Fruit fly (Drosophila melanogaster) whole organism, embryonic: ENCODE measurements around the gene CG9920.

Experiments
- Adf1 ChIP-seq: fragments of 200-800 bp; sonication (Bioruptor generic); IDR thresholded peaks from 2 replicates; pipeline ENCODE4 v1.3.6; 2022; ENCODE audit warnings: missing biosample characterization, missing genetic modification characterization
- Bteb2 ChIP-seq: fragments of 200-800 bp; sonication (Bioruptor generic); optimal IDR thresholded peaks from 2 replicates; lab custom pipeline; 2016; ENCODE audit warnings: missing biosample characterization, missing genetic modification characterization
- CG12104 ChIP-seq: fragments of 200-800 bp; sonication (Bioruptor generic); optimal IDR thresholded peaks from 3 replicates; lab custom pipeline; 2016; ENCODE audit warnings: missing biosample characterization, missing genetic modification characterization
- CG12155 ChIP-seq: fragments of 200-800 bp; sonication (Bioruptor generic); optimal IDR thresholded peaks from 3 replicates; lab custom pipeline; 2016; ENCODE audit warnings: missing biosample characterization, missing genetic modification characterization
- CG12769 ChIP-seq: fragments of 200-800 bp; sonication (Bioruptor generic); optimal IDR thresholded peaks from 2 replicates; lab custom pipeline; 2019; ENCODE audit warnings: missing biosample characterization, mild to moderate bottlenecking, missing genetic modification characterization, moderate library complexity
- CG13287 ChIP-seq: fragments of 200-800 bp; sonication (Bioruptor generic); IDR thresholded peaks from 2 replicates; pipeline ENCODE4 v1.3.6; 2022; ENCODE audit warnings: missing biosample characterization, missing genetic modification characterization; ENCODE audit not compliant: partially characterized antibody
- CG13894 ChIP-seq: fragments of 200-800 bp; sonication (Bioruptor generic); optimal IDR thresholded peaks from 3 replicates; lab custom pipeline; 2018; ENCODE audit warnings: missing biosample characterization, mild to moderate bottlenecking, missing genetic modification characterization, moderate library complexity
- CG14710 ChIP-seq: fragments of 200-800 bp; sonication (Bioruptor generic); optimal IDR thresholded peaks from 3 replicates; lab custom pipeline; 2019; ENCODE audit warnings: missing biosample characterization, mild to moderate bottlenecking, missing genetic modification characterization, moderate library complexity
- CG15696 ChIP-seq: fragments of 200-800 bp; sonication (Bioruptor generic); optimal IDR thresholded peaks from 2 replicates; lab custom pipeline; 2019; ENCODE audit warnings: missing biosample characterization, mild to moderate bottlenecking, missing genetic modification characterization, moderate library complexity
- CG16779 ChIP-seq: fragments of 200-800 bp; sonication (Bioruptor generic); IDR thresholded peaks from 2 replicates; pipeline ENCODE4 v1.3.6; 2022; ENCODE audit warnings: missing biosample characterization, missing genetic modification characterization
- CG3163 ChIP-seq: fragments of 200-800 bp; sonication (Bioruptor generic); optimal IDR thresholded peaks from 3 replicates; lab custom pipeline; 2016; ENCODE audit warnings: missing biosample characterization, missing genetic modification characterization
- CG33557 ChIP-seq: fragments of 200-800 bp; sonication (Bioruptor generic); optimal IDR thresholded peaks from 2 replicates; lab custom pipeline; 2019; ENCODE audit warnings: missing biosample characterization, mild to moderate bottlenecking, missing genetic modification characterization, moderate library complexity
- CG42726 ChIP-seq: fragments of 200-800 bp; sonication (Bioruptor generic); IDR thresholded peaks from 2 replicates; pipeline ENCODE4 v1.3.6; 2022; ENCODE audit warnings: missing biosample characterization, missing genetic modification characterization; ENCODE audit not compliant: partially characterized antibody
- CG6654 ChIP-seq: fragments of 200-800 bp; sonication (Bioruptor generic); optimal IDR thresholded peaks from 2 replicates; lab custom pipeline; 2017; ENCODE audit warnings: missing biosample characterization, mild to moderate bottlenecking, missing genetic modification characterization
- CG7928 ChIP-seq: fragments of 200-800 bp; sonication (Bioruptor generic); optimal IDR thresholded peaks from 2 replicates; lab custom pipeline; 2017; ENCODE audit warnings: missing biosample characterization, mild to moderate bottlenecking, missing genetic modification characterization
- CG8388 ChIP-seq: fragments of 200-800 bp; sonication (Bioruptor generic); optimal IDR thresholded peaks from 2 replicates; lab custom pipeline; 2019; ENCODE audit warnings: missing biosample characterization, mild to moderate bottlenecking, missing genetic modification characterization, moderate library complexity
- CG9797 ChIP-seq: fragments of 200-800 bp; sonication (Bioruptor generic); optimal IDR thresholded peaks from 3 replicates; lab custom pipeline; 2018; ENCODE audit warnings: missing biosample characterization, mild to moderate bottlenecking, missing genetic modification characterization
- E2f1 ChIP-seq: fragments of 200-800 bp; sonication (Bioruptor generic); IDR thresholded peaks from 2 replicates; pipeline ENCODE4 v1.3.6; 2022; ENCODE audit warnings: missing biosample characterization, missing genetic modification characterization
- H2.0 ChIP-seq: fragments of 200-800 bp; sonication (Bioruptor generic); IDR thresholded peaks from 2 replicates; pipeline ENCODE4 v1.3.6; 2022; ENCODE audit warnings: missing biosample characterization, missing genetic modification characterization
- Hey ChIP-seq: fragments of 200-800 bp; sonication (Bioruptor generic); optimal IDR thresholded peaks from 3 replicates; lab custom pipeline; 2018; ENCODE audit warnings: missing biosample characterization, mild to moderate bottlenecking, missing genetic modification characterization
- HmgD ChIP-seq: fragments of 200-800 bp; sonication (Bioruptor generic); optimal IDR thresholded peaks from 3 replicates; lab custom pipeline; 2016; ENCODE audit warnings: missing biosample characterization, missing genetic modification characterization
- Mad ChIP-seq: fragments of 200-800 bp; sonication (Bioruptor generic); optimal IDR thresholded peaks from 2 replicates; lab custom pipeline; 2016; ENCODE audit warnings: missing biosample characterization, missing genetic modification characterization
- Mrtf ChIP-seq: fragments of 200-800 bp; sonication (Bioruptor generic); IDR thresholded peaks from 3 replicates; pipeline ENCODE4 v1.3.6; 2022; ENCODE audit warnings: missing biosample characterization, missing genetic modification characterization
- NFAT ChIP-seq: fragments of 200-800 bp; sonication (Bioruptor generic); IDR thresholded peaks from 2 replicates; pipeline ENCODE4 v1.3.6; 2022; ENCODE audit warnings: missing biosample characterization, missing genetic modification characterization
- Poxn ChIP-seq: fragments of 200-800 bp; sonication (Bioruptor generic); IDR thresholded peaks from 2 replicates; pipeline ENCODE4 v1.3.6; 2022; ENCODE audit warnings: missing biosample characterization, missing genetic modification characterization
- Rfx ChIP-seq: fragments of 200-800 bp; sonication (Bioruptor generic); IDR thresholded peaks from 2 replicates; pipeline ENCODE4 v1.3.6; 2022; ENCODE audit warnings: missing biosample characterization, missing genetic modification characterization
- Rx ChIP-seq: fragments of 200-800 bp; sonication (Bioruptor generic); IDR thresholded peaks from 2 replicates; pipeline ENCODE4 v1.3.6; 2022; ENCODE audit warnings: missing biosample characterization, missing genetic modification characterization
- Sry-β ChIP-seq: fragments of 200-800 bp; sonication (Bioruptor generic); optimal IDR thresholded peaks from 2 replicates; lab custom pipeline; 2018; ENCODE audit warnings: missing biosample characterization, mild to moderate bottlenecking, missing genetic modification characterization, moderate library complexity
- Xrp1 ChIP-seq: fragments of 200-800 bp; sonication (Bioruptor generic); IDR thresholded peaks from 2 replicates; pipeline ENCODE4 v1.3.6; 2022; ENCODE audit warnings: missing biosample characterization, missing genetic modification characterization
- ab ChIP-seq: fragments of 200-800 bp; sonication (Bioruptor generic); optimal IDR thresholded peaks from 2 replicates; lab custom pipeline; 2016; ENCODE audit warnings: missing biosample characterization, missing genetic modification characterization
- ac ChIP-seq: fragments of 200-800 bp; sonication (Bioruptor generic); optimal IDR thresholded peaks from 3 replicates; lab custom pipeline; 2017; ENCODE audit warnings: missing biosample characterization, mild to moderate bottlenecking, missing genetic modification characterization
- bab2 ChIP-seq: fragments of 200-800 bp; sonication (Bioruptor generic); optimal IDR thresholded peaks from 2 replicates; lab custom pipeline; 2016; ENCODE audit warnings: missing biosample characterization, missing genetic modification characterization
- bigmax ChIP-seq: fragments of 200-800 bp; sonication (Bioruptor generic); optimal IDR thresholded peaks from 2 replicates; lab custom pipeline; 2018; ENCODE audit warnings: missing biosample characterization, mild to moderate bottlenecking, missing genetic modification characterization
- cato ChIP-seq: fragments of 200-800 bp; sonication (Bioruptor generic); optimal IDR thresholded peaks from 2 replicates; lab custom pipeline; 2016; ENCODE audit warnings: missing biosample characterization, missing genetic modification characterization, borderline replicate concordance
- ci ChIP-seq: fragments of 200-800 bp; sonication (Bioruptor generic); IDR thresholded peaks from 3 replicates; pipeline ENCODE4 v1.3.6; 2022; ENCODE audit warnings: missing biosample characterization, missing genetic modification characterization
- dan ChIP-seq: fragments of 200-800 bp; sonication (Bioruptor generic); IDR thresholded peaks from 2 replicates; pipeline ENCODE4 v1.3.6; 2022; ENCODE audit warnings: missing biosample characterization, missing genetic modification characterization
- her ChIP-seq: fragments of 200-800 bp; sonication (Bioruptor generic); optimal IDR thresholded peaks from 2 replicates; lab custom pipeline; 2016; ENCODE audit warnings: missing biosample characterization, missing genetic modification characterization
- lbe ChIP-seq: fragments of 200-800 bp; sonication (Bioruptor generic); optimal IDR thresholded peaks from 2 replicates; lab custom pipeline; 2016; ENCODE audit warnings: missing biosample characterization, mild to moderate bottlenecking, missing genetic modification characterization
- mam ChIP-seq: fragments of 200-800 bp; sonication (Bioruptor generic); optimal IDR thresholded peaks from 3 replicates; lab custom pipeline; 2016; ENCODE audit warnings: missing biosample characterization, missing genetic modification characterization
- nerfin-1 ChIP-seq: fragments of 200-800 bp; sonication (Bioruptor generic); optimal IDR thresholded peaks from 3 replicates; lab custom pipeline; 2019; ENCODE audit warnings: missing biosample characterization, mild to moderate bottlenecking, missing genetic modification characterization, moderate library complexity
- phol ChIP-seq: fragments of 200-800 bp; sonication (Bioruptor generic); optimal IDR thresholded peaks from 3 replicates; lab custom pipeline; 2018; ENCODE audit warnings: missing biosample characterization, mild to moderate bottlenecking, missing genetic modification characterization, moderate library complexity
- psq ChIP-seq: fragments of 200-800 bp; sonication (Bioruptor generic); optimal IDR thresholded peaks from 2 replicates; lab custom pipeline; 2017; ENCODE audit warnings: missing biosample characterization, missing genetic modification characterization
- salm ChIP-seq: fragments of 200-800 bp; sonication (Bioruptor generic); optimal IDR thresholded peaks from 2 replicates; lab custom pipeline; 2018; ENCODE audit warnings: missing biosample characterization, mild to moderate bottlenecking, missing genetic modification characterization
- sc ChIP-seq, 3 experiments: fragments of >200 bp in 2 of 3; fragments of 200-800 bp in 1 of 3; sonication (Bioruptor generic) in 1 of 3; optimal IDR thresholded peaks; 2 replicates in 2 of 3; 3 replicates in 1 of 3; lab custom pipeline; 2017; ENCODE audit warnings: mild to moderate bottlenecking in 1 of 3, missing biosample characterization in 1 of 3, missing genetic modification characterization in 1 of 3, missing genetic modification reagents in 1 of 3
- schlank ChIP-seq: fragments of 200-800 bp; sonication (Bioruptor generic); optimal IDR thresholded peaks from 2 replicates; lab custom pipeline; 2018; ENCODE audit warnings: missing biosample characterization, mild to moderate bottlenecking, missing genetic modification characterization
- so ChIP-seq: fragments of 200-800 bp; sonication (Bioruptor generic); IDR thresholded peaks from 3 replicates; pipeline ENCODE4 v1.3.6; 2022; ENCODE audit warnings: missing biosample characterization, missing genetic modification characterization
- sqz ChIP-seq: fragments of 200-800 bp; sonication (Bioruptor generic); optimal IDR thresholded peaks from 3 replicates; lab custom pipeline; 2018; ENCODE audit warnings: missing biosample characterization, mild to moderate bottlenecking, missing genetic modification characterization
- tup ChIP-seq: fragments of 200-800 bp; sonication (Bioruptor generic); optimal IDR thresholded peaks from 2 replicates; lab custom pipeline; 2016; ENCODE audit warnings: missing biosample characterization, mild to moderate bottlenecking, missing genetic modification characterization, moderate library complexity
- yki ChIP-seq: fragments of >200 bp; optimal IDR thresholded peaks from 3 replicates; lab custom pipeline; 2018

CG9920 gene

dm6 chr3R:14053037-14053808 lies 44.7 kb downstream of the CG9920 start (continued):
- TF ChIP-seq CG8388 (GFP tag; lab: Kevin White, UChicago) (peak; percentile 92), CG16779 (GFP tag; lab: Robert Waterston, UW) (peak; percentile 97), CG9797 (GFP tag; lab: Kevin White, UChicago) (peak; percentile 35), ci (peak; percentile 99), so (GFP tag; lab: Robert Waterston, UW) (peak; percentile 98), Adf1 (GFP tag; lab: Robert Waterston, UW) (peak; percentile 89), CG3163 (peak; percentile 36), Rx (GFP tag; lab: Robert Waterston, UW) (peak; percentile 94), CG12104 (GFP tag; lab: Kevin White, UChicago) (peak; percentile 90), CG13894 (peak; percentile 97), Sry-β (GFP tag; lab: Kevin White, UChicago) (peak; percentile 35), salm (tag; lab: Kevin White, UChicago) (peak; percentile 93), tup (GFP tag; lab: Kevin White, UChicago) (peak; percentile 87), bab2 (GFP tag; lab: Kevin White, UChicago) (peak; percentile 72), CG33557 (GFP tag; lab: Kevin White, UChicago) (peak; percentile 5), Rfx (peak; percentile 99), cato (GFP tag; lab: Kevin White, UChicago) (peak; percentile 89), CG12769 (tag; lab: Kevin White, UChicago) (peak; percentile 99), lbe (peak; percentile 92), NFAT (peak; percentile 98), bigmax (GFP tag; lab: Kevin White, UChicago) (peak; percentile 73), schlank (peak; percentile 93), dan (GFP tag; lab: Robert Waterston, UW) (peak; percentile 58; the same call in 1 of the 2 replicates), CG14710 (tag; lab: Kevin White, UChicago) (peak; percentile 81), her (GFP tag; lab: Kevin White, UChicago) (peak; percentile 64), Mrtf (GFP tag; lab: Robert Waterston, UW) (peak; percentile 97), sqz (GFP tag; lab: Kevin White, UChicago) (peak; percentile 87), H2.0 (GFP tag; lab: Robert Waterston, UW) (peak; percentile 98), CG15696 (tag; lab: Kevin White, UChicago) (peak; percentile 76), CG42726 (GFP tag; lab: Robert Waterston, UW) (no peak), Poxn (GFP tag; lab: Robert Waterston, UW) (peak; percentile 95), mam (GFP tag; lab: Kevin White, UChicago) (peak; percentile 92), CG13287 (GFP tag; lab: Robert Waterston, UW) (no peak), ac (GFP tag; lab: Kevin White, UChicago) (peak; percentile 48), Hey (tag; lab: Kevin White, UChicago) (peak; percentile 83), Bteb2 (GFP tag; lab: Kevin White, UChicago) (peak; percentile 87), psq (GFP tag; lab: Kevin White, UChicago) (peak; percentile 86), CG6654 (GFP tag; lab: Kevin White, UChicago) (peak; percentile 88), HmgD (peak; percentile 23), Xrp1 (GFP tag; lab: Robert Waterston, UW) (peak; percentile 98), yki (no peak), sc (optimal IDR thresholded peaks at IDR 0.05; lab: Kevin White, UChicago) (no peak), sc (GFP tag; optimal IDR thresholded peaks at IDR 0.05; lab: Kevin White, UChicago) (peak; percentile 91), phol (tag; lab: Kevin White, UChicago) (peak; percentile 95), E2f1 (GFP tag; lab: Robert Waterston, UW) (peak; percentile 97), CG7928 (GFP tag; lab: Kevin White, UChicago) (peak; percentile 83), CG12155 (GFP tag; lab: Kevin White, UChicago) (peak; percentile 97), Mad (GFP tag; lab: Kevin White, UChicago) (peak; percentile 90), ab (GFP tag; lab: Kevin White, UChicago) (peak; percentile 67), nerfin-1 (tag; lab: Kevin White, UChicago) (peak; percentile 92)
